Worm (Caenorhabditis elegans) whole organism, L1 larva: ENCODE measurements around the gene hipr-1.

Experiments
- ama-1 ChIP-seq: fragments of 150-350 bp; optimal IDR thresholded peaks from 2 replicates; lab custom pipeline; 2014
- elt-2 ChIP-seq: sonication (generic microtip); optimal IDR thresholded peaks from 2 replicates; lab custom pipeline; 2016; ENCODE audit warnings: missing genetic modification characterization, mild to moderate bottlenecking, inconsistent platforms, missing compliant biosample characterization, missing genetic modification reagents
- elt-3 ChIP-seq, 6 experiments: fragments of 150-350 bp in 1 of 6; sonication (generic microtip); optimal IDR thresholded peaks; 2 replicates each; lab custom pipeline; 2017 to 2018; ENCODE audit warnings: missing biosample characterization in 6 of 6, missing genetic modification characterization in 6 of 6, inconsistent platforms in 1 of 6
- fkh-10 ChIP-seq: sonication (generic microtip); optimal IDR thresholded peaks from 2 replicates; lab custom pipeline; 2017; ENCODE audit warnings: missing biosample characterization, missing genetic modification reagents, missing genetic modification characterization
- lin-15B ChIP-seq: fragments of 150-350 bp; sonication (generic microtip); optimal IDR thresholded peaks from 3 replicates; lab custom pipeline; 2014; ENCODE audit warnings: missing biosample characterization, missing genetic modification characterization
- lin-39 ChIP-seq: fragments of 150-350 bp; optimal IDR thresholded peaks from 2 replicates; lab custom pipeline; 2014; ENCODE audit warnings: missing biosample characterization, missing genetic modification reagents, missing genetic modification characterization
- nhr-28 ChIP-seq: fragments of 150-350 bp; optimal IDR thresholded peaks from 2 replicates; lab custom pipeline; 2014; ENCODE audit warnings: missing biosample characterization, missing genetic modification characterization
- nhr-47 ChIP-seq: sonication (generic microtip); optimal IDR thresholded peaks from 2 replicates; lab custom pipeline; 2016; ENCODE audit warnings: mild to moderate bottlenecking, missing genetic modification characterization, moderate library complexity, missing compliant biosample characterization
- rnt-1 ChIP-seq: sonication (generic microtip); optimal IDR thresholded peaks from 2 replicates; lab custom pipeline; 2016; ENCODE audit warnings: mild to moderate bottlenecking, missing genetic modification characterization, moderate library complexity, missing compliant biosample characterization
- sox-4 ChIP-seq: sonication (generic microtip); optimal IDR thresholded peaks from 2 replicates; lab custom pipeline; 2016; ENCODE audit warnings: missing genetic modification characterization, missing compliant biosample characterization

- no peak for TF ChIP-seq nhr-47 (tag; lab: Kevin White, UChicago)
- no peak for TF ChIP-seq elt-2 (tag; lab: Kevin White, UChicago)
- TF ChIP-seq sox-4 (tag; lab: Kevin White, UChicago), result no peak
- TF ChIP-seq rnt-1 (tag; lab: Kevin White, UChicago), result no peak
- no peak for TF ChIP-seq lin-15B
- TF ChIP-seq fkh-10 (GFP tag; lab: Kevin White, UChicago), result no peak
- no peak for TF ChIP-seq lin-39 (tag; lab: Kevin White, UChicago)
- no peak for TF ChIP-seq nhr-28 (tag; lab: Kevin White, UChicago)
- TF ChIP-seq elt-3 (tag; optimal IDR thresholded peaks at IDR 0.05; lab: Kevin White, UChicago), result peak in 1 of 6 experiments; percentile 20
- no peak for TF ChIP-seq ama-1 (lab: Kevin White, UChicago)
Measured at ce11 chrIII:8709735-8710134, 10.3 kb upstream of the hipr-1 start.
